Fruit fly (Drosophila melanogaster) whole organism, wandering third instar larva: ENCODE results near the gene AcCoAS.

Source experiments
- Jra ChIP-seq: sonication (Bioruptor generic); optimal IDR thresholded peaks from 2 replicates; lab custom pipeline; 2016; ENCODE audit warnings: missing biosample characterization, missing genetic modification characterization
- Myc ChIP-seq: fragments of >200 bp; optimal IDR thresholded peaks from 2 replicates; lab custom pipeline; 2017
- N ChIP-seq: fragments of >200 bp; optimal IDR thresholded peaks from 2 replicates; lab custom pipeline; 2018; ENCODE audit warnings: missing biosample characterization, missing external identifiers, missing genetic modification characterization
- Sp1 ChIP-seq: fragments of 200-800 bp; sonication (Bioruptor generic); optimal IDR thresholded peaks from 3 replicates; lab custom pipeline; 2019; ENCODE audit warnings: missing biosample characterization, mild to moderate bottlenecking, missing genetic modification characterization, moderate library complexity
- dmrt93B ChIP-seq: fragments of 200-800 bp; sonication (Bioruptor generic); optimal IDR thresholded peaks from 2 replicates; lab custom pipeline; 2018; ENCODE audit warnings: missing biosample characterization, mild to moderate bottlenecking, missing genetic modification characterization
- dsf ChIP-seq: sonication (Bioruptor generic); optimal IDR thresholded peaks from 2 replicates; lab custom pipeline; 2016; ENCODE audit warnings: missing biosample characterization, missing genetic modification characterization, borderline replicate concordance
- ey ChIP-seq: fragments of 200-800 bp; sonication (Bioruptor generic); optimal IDR thresholded peaks from 2 replicates; lab custom pipeline; 2016; ENCODE audit warnings: missing biosample characterization, missing genetic modification characterization
- foxo ChIP-seq, 2 experiments: fragments of 200-800 bp; sonication (Bioruptor generic); optimal IDR thresholded peaks; 2 replicates in 1 of 2; 3 replicates in 1 of 2; lab custom pipeline; 2016 to 2017; ENCODE audit warnings: missing biosample characterization in 2 of 2, missing genetic modification characterization in 2 of 2
- lola ChIP-seq: fragments of >200 bp; optimal IDR thresholded peaks from 2 replicates; lab custom pipeline; 2017; ENCODE audit warnings: missing biosample characterization, missing genetic modification characterization
- pan ChIP-seq: fragments of >200 bp; optimal IDR thresholded peaks from 2 replicates; lab custom pipeline; 2017
- psq ChIP-seq: fragments of 200-800 bp; sonication (Bioruptor generic); optimal IDR thresholded peaks from 3 replicates; lab custom pipeline; 2017; ENCODE audit warnings: missing biosample characterization, mild to moderate bottlenecking, missing genetic modification characterization, moderate library complexity
- usp ChIP-seq: fragments of >200 bp; optimal IDR thresholded peaks from 2 replicates; lab custom pipeline; 2017; ENCODE audit warnings: missing biosample characterization, missing genetic modification characterization
- woc ChIP-seq: sonication (Bioruptor generic); optimal IDR thresholded peaks from 2 replicates; lab custom pipeline; 2016; ENCODE audit warnings: missing biosample characterization, mild to moderate bottlenecking, missing genetic modification characterization

- TF ChIP-seq psq (GFP tag; lab: Kevin White, UChicago), result no peak
- no peak for TF ChIP-seq Myc
- no peak for TF ChIP-seq usp (GFP tag; lab: Kevin White, UChicago)
- TF ChIP-seq pan, result no peak
- no peak for TF ChIP-seq dsf
- TF ChIP-seq N (GFP tag; lab: Kevin White, UChicago), result no peak
- TF ChIP-seq lola (GFP tag; lab: Kevin White, UChicago), result no peak
- TF ChIP-seq dmrt93B (GFP tag; lab: Kevin White, UChicago), result no peak
- no peak for TF ChIP-seq Sp1 (GFP tag; lab: Kevin White, UChicago)
- no peak for TF ChIP-seq foxo (GFP tag; optimal IDR thresholded peaks at IDR 0.05; lab: Kevin White, UChicago)
- TF ChIP-seq Jra (GFP tag; lab: Kevin White, UChicago), result no peak
- TF ChIP-seq ey (GFP tag; lab: Kevin White, UChicago), result no peak
- no peak for TF ChIP-seq woc (GFP tag; lab: Kevin White, UChicago)
Measured at dm6 chr3L:21302493-21302892, 22.4 kb upstream of the AcCoAS start.
